Fruit fly (Drosophila melanogaster) whole organism: ENCODE results near the gene CG13843.

ENCODE experiments used
- Dll ChIP-seq: fragments of >200 bp; optimal IDR thresholded peaks from 2 replicates; lab custom pipeline; 2017
- pan ChIP-seq: fragments of >200 bp; optimal IDR thresholded peaks from 2 replicates; lab custom pipeline; 2017
- usp ChIP-seq: fragments of >200 bp; optimal IDR thresholded peaks from 2 replicates; lab custom pipeline; 2017; ENCODE audit warnings: missing biosample characterization, missing genetic modification characterization, mixed read lengths

DNA sequence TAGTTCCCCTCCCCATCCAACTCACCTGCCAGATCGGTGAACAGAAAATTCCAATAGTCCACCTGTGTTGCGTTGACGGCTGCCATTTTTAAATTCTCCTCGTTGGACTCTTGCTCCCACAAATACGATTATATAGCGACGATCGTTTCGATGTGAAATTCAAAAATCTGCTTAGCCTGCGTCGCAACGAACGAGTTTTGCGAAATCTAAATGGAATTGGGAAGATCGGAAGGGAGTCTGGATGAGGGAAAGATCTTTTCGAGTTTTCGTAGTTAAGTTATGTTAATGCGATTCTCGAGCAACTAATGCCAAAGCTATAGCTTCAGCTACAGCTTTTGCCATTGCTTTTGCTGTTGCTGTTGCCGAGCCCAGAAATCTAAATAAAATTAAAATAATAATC, 49.1 kb upstream of the CG13843 start:
- TF ChIP-seq Dll (lab: Kevin White, UChicago) (no peak), pan (lab: Kevin White, UChicago) (no peak), usp (GFP tag; lab: Kevin White, UChicago) (no peak)
